Fruit fly (Drosophila melanogaster): ENCODE results near the gene CG46460.

The CG46460 gene

dm6 chr3L:4209078-4209477, 18.0 kb downstream of the CG46460 start, which contains the start of gene Cpr64Aa:
Gene Cpr64Aa (minus strand): TSS chr3L:4209178.
- TF ChIP-seq eg (GFP tag; IDR thresholded peaks at IDR 0.05) (0 out of 3 replicates have a peak, but pooled peaks have one; percentile 37), fd85E (GFP tag; optimal IDR thresholded peaks at IDR 0.05) (no peak)

- TF ChIP-seq esn (GFP tag; optimal IDR thresholded peaks at IDR 0.05) (no peak), CG32006 (GFP tag; optimal IDR thresholded peaks at IDR 0.05) (peak; percentile 55), CG8119 (GFP tag; IDR thresholded peaks at IDR 0.05) (peak; percentile 32; the same call in 1 of the 3 replicates), Lpt (GFP tag; optimal IDR thresholded peaks at IDR 0.05) (no peak), CG4318 (GFP tag; optimal IDR thresholded peaks at IDR 0.05) (peak; percentile 15), CG6276 (GFP tag; optimal IDR thresholded peaks at IDR 0.05) (no peak), CG6163 (GFP tag; IDR thresholded peaks at IDR 0.05) (no peak), CG15336 (GFP tag; IDR thresholded peaks at IDR 0.05) (0 out of 2 replicates have a peak, but pooled peaks have one; percentile 19), CG11762 (GFP tag; optimal IDR thresholded peaks at IDR 0.05; ENCODE audit: insufficient read depth) (no peak), Hr4 (GFP tag; optimal IDR thresholded peaks at IDR 0.05) (peak; percentile 51), Blimp-1 (GFP tag; optimal IDR thresholded peaks at IDR 0.05) (no peak)
Observed at dm6 chr3L:4204867-4205266, 22.2 kb downstream of the CG46460 start.

DNA sequence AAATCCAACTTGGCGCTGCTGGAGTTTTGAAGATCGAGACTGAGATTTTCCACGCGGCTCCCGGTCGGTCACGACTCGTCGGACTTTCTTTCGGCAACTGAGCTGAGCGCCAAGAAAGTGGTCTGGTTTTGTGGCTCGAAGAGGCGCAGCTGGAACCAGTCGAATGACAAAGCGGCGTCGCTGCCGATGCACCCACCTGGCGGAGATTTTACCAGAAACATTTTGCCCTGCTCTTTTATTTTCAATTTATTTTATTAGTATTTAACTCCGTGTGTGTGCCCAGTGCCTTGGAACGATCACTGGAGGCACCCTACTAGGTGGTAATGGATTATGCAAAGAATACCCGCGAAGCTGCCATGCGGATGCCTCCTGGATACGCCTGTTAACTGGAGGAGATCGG, 22.9 kb downstream of the CG46460 start, which contains the start of gene CG15005:
Gene CG15005 (minus strand): TSS at position 101 of the 400 bp plus-strand sequence.
- TF ChIP-seq Ets21C (GFP tag; optimal IDR thresholded peaks at IDR 0.05) (no peak), esn (GFP tag; optimal IDR thresholded peaks at IDR 0.05) (no peak), net (GFP tag; optimal IDR thresholded peaks at IDR 0.05) (no peak), CG3919 (GFP tag; optimal IDR thresholded peaks at IDR 0.05) (no peak), CG8632 (GFP tag; optimal IDR thresholded peaks at IDR 0.05) (no peak)

DNA sequence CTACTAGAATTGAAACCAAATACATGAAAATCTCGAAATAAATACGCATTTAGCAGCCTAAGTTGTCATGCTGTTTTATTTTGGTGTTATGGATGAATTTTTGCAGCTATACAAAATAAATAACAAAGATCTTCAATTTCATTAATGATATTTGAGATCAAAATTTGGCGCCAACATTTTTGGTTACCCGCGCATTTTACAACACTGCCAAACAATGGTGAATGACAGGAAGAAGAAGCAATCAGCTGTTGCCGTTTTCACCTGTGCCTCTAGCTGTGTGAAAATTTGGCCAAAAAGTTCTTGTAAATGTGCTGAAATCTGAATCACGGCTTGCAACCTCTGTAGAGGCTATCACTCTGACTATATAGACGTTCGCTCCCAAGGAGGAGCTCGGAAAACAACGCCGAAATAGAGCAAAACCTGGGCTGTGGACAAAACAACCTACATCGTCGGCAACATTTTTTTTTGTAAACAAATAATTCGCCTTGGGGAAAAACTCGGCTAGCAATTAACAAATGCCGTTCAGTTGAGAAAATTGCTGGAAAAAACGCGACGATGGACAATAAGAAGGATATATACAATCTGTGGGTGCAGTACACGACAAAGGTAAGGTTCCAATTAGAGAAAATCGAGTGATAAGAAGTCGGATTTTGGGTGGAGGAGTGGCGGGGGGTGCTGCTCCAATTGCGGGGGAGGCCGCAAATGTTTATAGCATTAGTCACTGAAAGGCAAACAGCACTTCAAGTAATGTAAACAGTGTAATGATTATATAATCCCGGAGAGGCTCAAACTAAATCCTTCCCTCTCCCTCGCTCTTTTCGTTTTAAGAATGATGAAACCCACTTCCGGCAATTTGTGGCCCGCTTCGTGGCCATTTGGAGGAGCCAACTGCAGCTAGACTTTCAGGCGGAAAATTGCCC, 33.1 kb downstream of the CG46460 start, which contains the start of gene CG43367:
Gene CG43367 (plus strand): TSS at position 264 of the 920 bp plus-strand sequence.
- no peak for TF ChIP-seq salr (GFP tag; optimal IDR thresholded peaks at IDR 0.05)
- peak; percentile 71 for TF ChIP-seq vri (GFP tag; optimal IDR thresholded peaks at IDR 0.05)

dm6 chr3L:4187930-4188523, 39.1 kb downstream of the CG46460 start, which contains the start of the genes Teh2 and tipE:
Gene Teh2 (minus strand): TSS chr3L:4188023.
Gene tipE (plus strand): TSS chr3L:4188499.
- TF ChIP-seq CG8319 (GFP tag; optimal IDR thresholded peaks at IDR 0.05) (no peak), topi (GFP tag; optimal IDR thresholded peaks at IDR 0.05) (no peak), Hr4 (GFP tag; optimal IDR thresholded peaks at IDR 0.05) (no peak), CG11902 (GFP tag; optimal IDR thresholded peaks at IDR 0.05) (no peak), CG6854 (GFP tag; optimal IDR thresholded peaks at IDR 0.05) (no peak), ss (GFP tag; optimal IDR thresholded peaks at IDR 0.05) (no peak), CG10669 (GFP tag; optimal IDR thresholded peaks at IDR 0.05) (no peak), Smox (GFP tag; optimal IDR thresholded peaks at IDR 0.05) (no peak), eg (GFP tag; IDR thresholded peaks at IDR 0.05) (no peak), CG7368 (GFP tag; optimal IDR thresholded peaks at IDR 0.05) (no peak), Eip75B (GFP tag; optimal IDR thresholded peaks at IDR 0.05) (no peak), CG8632 (GFP tag; optimal IDR thresholded peaks at IDR 0.05) (no peak), cyc (GFP tag; optimal IDR thresholded peaks at IDR 0.05) (no peak), Sox14 (GFP tag; optimal IDR thresholded peaks at IDR 0.05) (no peak), dsx (GFP tag; optimal IDR thresholded peaks at IDR 0.05; ENCODE audit: poor library complexity, severe bottlenecking) (no peak), Eip78C (GFP tag) (no peak), net (GFP tag; optimal IDR thresholded peaks at IDR 0.05) (no peak), CG10631 (GFP tag; optimal IDR thresholded peaks at IDR 0.05) (no peak)
